Fruit fly (Drosophila melanogaster): Measurements from ENCODE around the gene CG31111.

DNA sequence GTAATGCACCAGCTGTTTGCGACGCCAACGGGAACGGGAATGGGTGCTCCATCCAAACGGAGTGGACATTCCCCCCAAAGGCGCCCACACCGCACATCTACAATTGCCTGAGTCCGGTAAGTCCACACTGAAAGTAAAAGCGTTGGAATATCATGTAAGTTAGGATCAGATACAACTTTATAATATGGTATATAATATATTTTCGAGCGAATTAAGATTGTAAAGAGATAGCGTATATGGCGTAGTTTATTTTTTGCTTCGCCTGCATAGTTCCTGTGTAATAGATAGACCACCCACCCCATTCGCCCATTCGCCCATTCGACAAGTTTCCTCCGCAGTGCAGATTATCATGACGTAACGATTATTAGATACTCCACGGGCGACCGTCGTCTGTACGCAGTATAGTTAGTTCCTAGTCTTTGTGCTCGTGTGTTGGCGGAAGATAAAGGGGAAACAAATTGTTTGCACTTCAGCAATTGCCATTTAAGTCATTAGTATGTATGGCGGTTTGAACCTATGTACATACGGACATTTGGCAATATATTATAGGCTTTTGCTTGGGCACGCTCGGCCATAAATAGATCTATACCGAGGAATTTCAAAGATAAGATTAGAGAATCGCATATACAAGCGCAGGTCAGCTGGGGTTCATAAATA lies 4.4 kb downstream of the CG31111 start:
- TF ChIP-seq CG10321 (GFP tag; IDR thresholded peaks at IDR 0.05) (no peak), wor (GFP tag; IDR thresholded peaks at IDR 0.05) (no peak), Rfx (GFP tag; IDR thresholded peaks at IDR 0.05) (no peak), pfk (GFP tag; optimal IDR thresholded peaks at IDR 0.05) (no peak), ap (GFP tag; IDR thresholded peaks at IDR 0.05) (no peak), CG14014 (GFP tag; IDR thresholded peaks at IDR 0.05) (no peak), CG12155 (GFP tag; optimal IDR thresholded peaks at IDR 0.05) (no peak)
